Fruit fly (Drosophila melanogaster): ENCODE measurements around the gene CG8032.

The CG8032 gene

dm6 chr3R:8676560-8677000 is 12.7 kb downstream of the CG8032 start, which contains the start of the genes Unc50, CG11755 and CG8043 (continued):
- TF ChIP-seq hth (optimal IDR thresholded peaks at IDR 0.05) (no peak), CG6689 (GFP tag; IDR thresholded peaks at IDR 0.05) (peak; percentile 74), sens (GFP tag) (peak; percentile 96), CG8281 (tag; optimal IDR thresholded peaks at IDR 0.05) (peak; percentile 41), CG15514 (GFP tag; optimal IDR thresholded peaks at IDR 0.05) (peak; percentile 96), ro (GFP tag; IDR thresholded peaks at IDR 0.05) (no peak), CG11093 (GFP tag; IDR thresholded peaks at IDR 0.05) (peak; percentile 73; the same call in 2 of the 3 replicates), CG2199 (GFP tag; IDR thresholded peaks at IDR 0.05) (no peak), twi (tag; optimal IDR thresholded peaks at IDR 0.05) (peak; percentile 73), Meics (GFP tag; optimal IDR thresholded peaks at IDR 0.05) (peak; percentile 77), CG7372 (GFP tag; IDR thresholded peaks at IDR 0.05) (peak; percentile 59), bab2 (GFP tag; optimal IDR thresholded peaks at IDR 0.05) (peak; percentile 57), CG1602 (GFP tag; optimal IDR thresholded peaks at IDR 0.05) (peak; percentile 75), seq (GFP tag; IDR thresholded peaks at IDR 0.05) (peak; percentile 48; the same call in 1 of the 2 replicates), btn (GFP tag; optimal IDR thresholded peaks at IDR 0.05) (no peak), Nf-YC (tag; optimal IDR thresholded peaks at IDR 0.05) (peak; percentile 71), vnd (GFP tag; IDR thresholded peaks at IDR 0.05; ENCODE audit: partially characterized antibody) (peak; percentile 98), CG12236 (GFP tag; optimal IDR thresholded peaks at IDR 0.05) (peak; percentile 22), vvl (GFP tag; IDR thresholded peaks at IDR 0.05) (peak; percentile 81), ind (GFP tag; optimal IDR thresholded peaks at IDR 0.05) (peak; percentile 83), run (tag; optimal IDR thresholded peaks at IDR 0.05) (peak; percentile 26), prd (optimal IDR thresholded peaks at IDR 0.05) (no peak), prd (GFP tag; IDR thresholded peaks at IDR 0.05) (peak; percentile 79), CG9215 (GFP tag; IDR thresholded peaks at IDR 0.05) (peak; percentile 84), tin (GFP tag; optimal IDR thresholded peaks at IDR 0.05) (peak; percentile 77), MESR4 (GFP tag; optimal IDR thresholded peaks at IDR 0.05) (peak; percentile 8), nerfin-1 (tag; optimal IDR thresholded peaks at IDR 0.05) (peak; percentile 77), CG3847 (GFP tag; IDR thresholded peaks at IDR 0.05) (peak; percentile 89), TFAM (GFP tag; optimal IDR thresholded peaks at IDR 0.05) (no peak), Fer3 (tag; optimal IDR thresholded peaks at IDR 0.05) (peak; percentile 70), Mrtf (GFP tag; IDR thresholded peaks at IDR 0.05) (peak; percentile 66; the same call in 2 of the 3 replicates), Max (GFP tag; optimal IDR thresholded peaks at IDR 0.05) (peak; percentile 77), NFAT (GFP tag; IDR thresholded peaks at IDR 0.05) (peak; percentile 66), amos (GFP tag; IDR thresholded peaks at IDR 0.05; ENCODE audit: partially characterized antibody) (peak; percentile 93), CG13775 (GFP tag; optimal IDR thresholded peaks at IDR 0.05) (peak; percentile 86), CG31224 (GFP tag; IDR thresholded peaks at IDR 0.05) (peak; percentile 43), mld (GFP tag; IDR thresholded peaks at IDR 0.05; ENCODE audit: partially characterized antibody) (peak; percentile 86; the same call in 2 of the 3 replicates), Nf-YB (GFP tag; optimal IDR thresholded peaks at IDR 0.05) (peak; percentile 62), stc (GFP tag; IDR thresholded peaks at IDR 0.05) (no peak), CoRest (tag; optimal IDR thresholded peaks at IDR 0.05) (peak; percentile 89), cad (GFP tag; optimal IDR thresholded peaks at IDR 0.05) (no peak), CG13894 (tag; optimal IDR thresholded peaks at IDR 0.05) (no peak), BtbVII (GFP tag; optimal IDR thresholded peaks at IDR 0.05) (no peak), GATAe (GFP tag; conservative IDR thresholded peaks at IDR 0.05) (peak; percentile 78), cg (GFP tag; optimal IDR thresholded peaks at IDR 0.05) (no peak), sim (GFP tag; IDR thresholded peaks at IDR 0.05) (no peak), CG7963 (GFP tag; IDR thresholded peaks at IDR 0.05; ENCODE audit: partially characterized antibody) (peak; percentile 83; the same call in 2 of the 3 replicates), grau (tag; optimal IDR thresholded peaks at IDR 0.05) (peak; percentile 84), CG10979 (tag; optimal IDR thresholded peaks at IDR 0.05) (peak; percentile 75), CG17829 (tag; optimal IDR thresholded peaks at IDR 0.05) (peak; percentile 83), CG7357 (GFP tag; IDR thresholded peaks at IDR 0.05) (peak; percentile 45; the same call in 1 of the 3 replicates)
